Worm (Caenorhabditis elegans) whole organism, L3 larva: Measurements from ENCODE around the gene bcs-1.

Source experiments
- R02D3.7 ChIP-seq: fragments of 150-350 bp; optimal IDR thresholded peaks from 2 replicates; lab custom pipeline; 2014; ENCODE audit warnings: missing biosample characterization, missing genetic modification characterization
- ZK546.5 ChIP-seq: sonication (generic microtip); optimal IDR thresholded peaks from 2 replicates; lab custom pipeline; 2017; ENCODE audit warnings: missing biosample characterization, missing genetic modification characterization
- aly-2 ChIP-seq: fragments of 150-350 bp; optimal IDR thresholded peaks from 2 replicates; lab custom pipeline; 2014; ENCODE audit warnings: missing biosample characterization, missing genetic modification characterization
- ceh-16 ChIP-seq: sonication (generic microtip); optimal IDR thresholded peaks from 2 replicates; lab custom pipeline; 2017; ENCODE audit warnings: missing biosample characterization, missing genetic modification characterization
- ceh-28 ChIP-seq: fragments of 150-350 bp; optimal IDR thresholded peaks from 2 replicates; lab custom pipeline; 2014; ENCODE audit warnings: missing biosample characterization, missing genetic modification reagents, missing genetic modification characterization
- daf-12 ChIP-seq: fragments of 150-350 bp; optimal IDR thresholded peaks from 2 replicates; lab custom pipeline; 2014; ENCODE audit warnings: missing biosample characterization, missing genetic modification reagents, missing genetic modification characterization
- egl-27 ChIP-seq: sonication (generic microtip); optimal IDR thresholded peaks from 4 replicates; lab custom pipeline; 2017; ENCODE audit warnings: missing biosample characterization, missing genetic modification reagents, missing genetic modification characterization
- egl-5 ChIP-seq: fragments of 150-350 bp; optimal IDR thresholded peaks from 2 replicates; lab custom pipeline; 2017; ENCODE audit warnings: missing biosample characterization, missing genetic modification reagents, missing genetic modification characterization, inconsistent platforms
- elt-1 ChIP-seq: fragments of 150-350 bp; optimal IDR thresholded peaks from 2 replicates; lab custom pipeline; 2014; ENCODE audit warnings: missing biosample characterization, missing genetic modification characterization
- elt-3 ChIP-seq, 3 experiments: fragments of 150-350 bp in 1 of 3; sonication (generic microtip) in 2 of 3; optimal IDR thresholded peaks; 2 replicates in 2 of 3; 4 replicates in 1 of 3; lab custom pipeline; 2014 to 2017; ENCODE audit warnings: missing biosample characterization in 3 of 3, missing genetic modification characterization in 3 of 3
- fkh-10 ChIP-seq: sonication (generic microtip); optimal IDR thresholded peaks from 2 replicates; lab custom pipeline; 2017; ENCODE audit warnings: missing biosample characterization, missing genetic modification reagents, missing genetic modification characterization
- fkh-2 ChIP-seq: fragments of 150-350 bp; optimal IDR thresholded peaks from 2 replicates; lab custom pipeline; 2014; ENCODE audit warnings: missing biosample characterization, missing genetic modification reagents, missing genetic modification characterization
- fos-1 ChIP-seq: fragments of 150-350 bp; optimal IDR thresholded peaks from 2 replicates; lab custom pipeline; 2014; ENCODE audit warnings: missing biosample characterization, missing genetic modification characterization
- hmg-11 ChIP-seq: sonication (generic microtip); optimal IDR thresholded peaks from 2 replicates; lab custom pipeline; 2016; ENCODE audit warnings: missing genetic modification characterization, missing compliant biosample characterization
- jun-1 ChIP-seq: fragments of 150-350 bp; optimal IDR thresholded peaks from 2 replicates; lab custom pipeline; 2014; ENCODE audit warnings: missing biosample characterization, missing genetic modification reagents, missing genetic modification characterization
- lin-15B ChIP-seq: fragments of 150-350 bp; optimal IDR thresholded peaks from 2 replicates; lab custom pipeline; 2014; ENCODE audit warnings: missing biosample characterization, missing genetic modification characterization
- lin-39 ChIP-seq: fragments of 150-350 bp; optimal IDR thresholded peaks from 2 replicates; lab custom pipeline; 2018; ENCODE audit warnings: missing biosample characterization, missing genetic modification reagents, missing genetic modification characterization
- mdl-1 ChIP-seq: fragments of 150-350 bp; optimal IDR thresholded peaks from 2 replicates; lab custom pipeline; 2014; ENCODE audit warnings: missing biosample characterization, missing genetic modification characterization
- nfya-1 ChIP-seq: sonication (generic microtip); optimal IDR thresholded peaks from 2 replicates; lab custom pipeline; 2017; ENCODE audit warnings: missing genetic modification characterization, mild to moderate bottlenecking, missing compliant biosample characterization, antibody characterized with exemption, moderate library complexity; ENCODE audit not compliant: insufficient read depth
- nhr-11 ChIP-seq: fragments of 150-350 bp; optimal IDR thresholded peaks from 2 replicates; lab custom pipeline; 2014; ENCODE audit warnings: missing biosample characterization, missing genetic modification characterization
- nhr-237 ChIP-seq: fragments of 150-350 bp; optimal IDR thresholded peaks from 2 replicates; lab custom pipeline; 2014; ENCODE audit warnings: missing biosample characterization, missing genetic modification characterization
- nhr-25 ChIP-seq: sonication (generic microtip); optimal IDR thresholded peaks from 2 replicates; lab custom pipeline; 2017; ENCODE audit warnings: missing biosample characterization, missing genetic modification characterization
- nhr-28 ChIP-seq: fragments of 150-350 bp; optimal IDR thresholded peaks from 2 replicates; lab custom pipeline; 2014; ENCODE audit warnings: missing biosample characterization, missing genetic modification characterization
- nhr-43 ChIP-seq: sonication (generic microtip); optimal IDR thresholded peaks from 2 replicates; lab custom pipeline; 2016; ENCODE audit warnings: mild to moderate bottlenecking, missing genetic modification characterization, missing compliant biosample characterization; ENCODE audit not compliant: poor library complexity, severe bottlenecking
- nhr-67 ChIP-seq: fragments of 150-350 bp; optimal IDR thresholded peaks from 2 replicates; lab custom pipeline; 2014; ENCODE audit warnings: missing biosample characterization, missing genetic modification characterization
- nhr-76 ChIP-seq: fragments of 150-350 bp; sonication (generic microtip); optimal IDR thresholded peaks from 5 replicates; lab custom pipeline; 2014; ENCODE audit warnings: missing biosample characterization, missing genetic modification characterization
- nhr-77 ChIP-seq: fragments of 150-350 bp; optimal IDR thresholded peaks from 2 replicates; lab custom pipeline; 2014; ENCODE audit warnings: missing biosample characterization, missing genetic modification characterization
- pha-4 ChIP-seq: fragments of 150-350 bp; optimal IDR thresholded peaks from 2 replicates; lab custom pipeline; 2014; ENCODE audit warnings: missing biosample characterization, missing genetic modification reagents, missing genetic modification characterization
- pqm-1 ChIP-seq: fragments of 150-350 bp; optimal IDR thresholded peaks from 2 replicates; lab custom pipeline; 2017; ENCODE audit warnings: missing biosample characterization, missing genetic modification characterization, inconsistent platforms
- sea-2 ChIP-seq: fragments of 150-350 bp; sonication (generic microtip); optimal IDR thresholded peaks from 4 replicates; lab custom pipeline; 2014; ENCODE audit warnings: missing biosample characterization, missing genetic modification reagents, missing genetic modification characterization
- skn-1 ChIP-seq: fragments of 150-350 bp; optimal IDR thresholded peaks from 2 replicates; lab custom pipeline; 2014; ENCODE audit warnings: missing biosample characterization, missing genetic modification characterization
- snpc-4 ChIP-seq: fragments of 150-350 bp; optimal IDR thresholded peaks from 2 replicates; lab custom pipeline; 2014; ENCODE audit warnings: missing biosample characterization, missing genetic modification characterization
- unc-39 ChIP-seq: sonication (generic microtip); optimal IDR thresholded peaks from 4 replicates; lab custom pipeline; 2017; ENCODE audit warnings: missing biosample characterization, missing genetic modification characterization
- zag-1 ChIP-seq: fragments of 150-350 bp; optimal IDR thresholded peaks from 2 replicates; lab custom pipeline; 2014; ENCODE audit warnings: missing biosample characterization, missing genetic modification characterization
- ztf-4 ChIP-seq: fragments of 150-350 bp; optimal IDR thresholded peaks from 2 replicates; lab custom pipeline; 2014; ENCODE audit warnings: missing biosample characterization, missing genetic modification characterization

Gene bcs-1

DNA sequence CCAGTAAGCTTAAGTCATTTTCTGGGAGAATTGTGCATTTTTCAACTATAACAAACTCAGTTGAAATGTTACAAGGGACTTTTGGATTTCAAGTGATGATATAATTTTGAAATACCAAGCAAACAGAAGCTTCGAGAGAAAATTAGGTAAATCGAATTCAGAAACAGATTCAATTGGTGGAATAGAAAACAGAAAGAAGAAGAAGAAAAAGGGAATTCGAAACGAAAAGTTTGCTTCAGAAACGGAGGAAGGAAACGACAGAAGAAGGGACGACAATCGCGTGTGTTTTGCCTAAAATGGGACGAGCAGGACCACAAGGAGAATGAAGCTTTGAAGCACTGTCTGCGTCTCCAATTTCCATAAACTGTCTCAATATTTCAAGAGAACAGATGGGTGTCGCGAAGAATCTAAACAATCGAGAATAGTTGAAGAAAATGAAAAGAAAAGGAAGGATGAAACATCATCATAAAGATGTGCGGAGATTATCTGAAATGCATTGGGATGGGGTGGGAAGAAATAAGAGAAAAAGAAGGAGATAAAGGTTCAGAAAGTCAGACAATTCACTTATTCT is 16.9 kb downstream of the bcs-1 start:
- TF ChIP-seq snpc-4 (tag; lab: Kevin White, UChicago) (no peak), nhr-77 (tag; lab: Kevin White, UChicago) (no peak), unc-39 (tag; lab: Kevin White, UChicago) (no peak), sea-2 (GFP tag; lab: Kevin White, UChicago) (no peak), fos-1 (tag; lab: Kevin White, UChicago) (no peak), elt-1 (tag; lab: Kevin White, UChicago) (peak; percentile 64), nfya-1 (peak; percentile 14), aly-2 (tag; lab: Kevin White, UChicago) (no peak), elt-3 (tag; optimal IDR thresholded peaks at IDR 0.05; lab: Kevin White, UChicago) (no peak), lin-39 (tag; lab: Kevin White, UChicago) (peak; percentile 18), ceh-28 (tag; lab: Kevin White, UChicago) (no peak)

DNA sequence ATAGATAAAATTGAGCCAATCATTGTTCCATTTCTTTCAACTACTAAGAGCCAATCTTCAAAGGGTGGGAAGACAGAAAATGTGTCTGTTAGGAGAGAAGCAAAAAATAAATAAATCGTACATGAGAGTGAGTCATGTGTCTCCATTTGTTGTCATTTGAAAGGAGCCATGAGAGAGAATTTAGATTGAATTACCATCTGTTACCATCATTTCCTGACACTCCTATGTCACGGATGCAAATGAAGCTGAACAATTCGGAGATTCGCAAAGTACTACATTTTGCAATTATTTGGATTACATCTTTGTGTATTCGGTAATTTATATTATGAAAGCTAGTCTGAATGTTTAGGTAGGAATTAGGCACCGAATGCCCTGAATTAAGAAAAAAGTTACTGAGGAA is 17.6 kb downstream of the bcs-1 start:
- TF ChIP-seq mdl-1 (tag; lab: Kevin White, UChicago): no peak

DNA sequence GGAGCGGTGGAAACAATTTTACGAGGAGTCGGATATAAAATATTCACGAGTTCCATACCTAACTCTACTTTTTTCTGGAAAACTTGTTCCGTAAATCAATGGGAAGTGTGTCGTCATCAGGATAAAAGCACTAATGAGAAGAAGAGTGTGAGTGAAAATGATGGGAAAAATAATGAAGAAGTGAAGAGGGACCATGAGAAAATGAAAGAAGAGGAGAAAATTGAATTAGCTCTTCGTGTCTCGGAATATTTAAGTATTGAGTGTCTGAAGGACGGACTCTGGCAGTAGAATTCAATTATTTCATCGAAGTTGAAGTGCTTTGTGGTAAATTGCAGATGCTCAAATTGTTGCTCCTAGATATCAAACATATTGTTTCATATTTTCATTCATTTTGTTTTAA is 18.3 kb downstream of the bcs-1 start:
- TF ChIP-seq lin-39 (tag; lab: Kevin White, UChicago) (no peak), egl-27 (tag; lab: Kevin White, UChicago) (no peak), ztf-4 (tag; lab: Kevin White, UChicago) (no peak), fkh-10 (GFP tag; lab: Kevin White, UChicago) (peak; percentile 47), skn-1 (tag; lab: Kevin White, UChicago) (no peak), egl-5 (no peak), ceh-16 (no peak), nfya-1 (peak; percentile 30)

DNA sequence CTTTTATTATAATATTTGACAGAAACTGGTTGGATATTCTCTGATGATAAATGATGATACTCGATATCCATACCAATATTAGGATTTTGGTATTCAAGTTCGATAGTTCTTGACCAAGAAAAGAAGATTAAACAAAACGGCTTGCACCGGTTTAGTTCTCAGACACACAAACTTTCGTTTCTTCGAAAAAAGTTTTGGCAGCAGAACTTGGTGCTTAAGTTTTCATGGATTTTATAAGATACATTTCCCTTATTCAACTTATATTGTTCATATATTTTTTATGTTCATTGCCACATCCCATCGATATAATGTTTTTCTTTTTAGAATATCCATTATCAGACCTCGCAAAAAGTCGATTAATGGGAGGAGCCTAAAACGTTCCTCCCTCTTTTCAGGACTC is 19.8 kb downstream of the bcs-1 start, which contains the start of gene aptf-4:
aptf-4 (plus strand) TSS at position 301 of the 400 bp plus-strand sequence.
- TF ChIP-seq nhr-11 (tag; lab: Kevin White, UChicago): no peak
- no peak for TF ChIP-seq fkh-2
- no peak for TF ChIP-seq pha-4 (tag; lab: Kevin White, UChicago)
- TF ChIP-seq nhr-76: no peak
- no peak for TF ChIP-seq nhr-237
- TF ChIP-seq skn-1 (tag; lab: Kevin White, UChicago): no peak
- TF ChIP-seq R02D3.7 (tag; lab: Kevin White, UChicago): no peak
- no peak for TF ChIP-seq ztf-4 (tag; lab: Kevin White, UChicago)
- TF ChIP-seq egl-27 (tag; lab: Kevin White, UChicago): no peak
- TF ChIP-seq elt-3 (tag; optimal IDR thresholded peaks at IDR 0.05; lab: Kevin White, UChicago): no peak
- TF ChIP-seq lin-39 (tag; lab: Kevin White, UChicago): no peak
- no peak for TF ChIP-seq nhr-43 (tag; lab: Kevin White, UChicago)
- no peak for TF ChIP-seq snpc-4 (tag; lab: Kevin White, UChicago)

DNA sequence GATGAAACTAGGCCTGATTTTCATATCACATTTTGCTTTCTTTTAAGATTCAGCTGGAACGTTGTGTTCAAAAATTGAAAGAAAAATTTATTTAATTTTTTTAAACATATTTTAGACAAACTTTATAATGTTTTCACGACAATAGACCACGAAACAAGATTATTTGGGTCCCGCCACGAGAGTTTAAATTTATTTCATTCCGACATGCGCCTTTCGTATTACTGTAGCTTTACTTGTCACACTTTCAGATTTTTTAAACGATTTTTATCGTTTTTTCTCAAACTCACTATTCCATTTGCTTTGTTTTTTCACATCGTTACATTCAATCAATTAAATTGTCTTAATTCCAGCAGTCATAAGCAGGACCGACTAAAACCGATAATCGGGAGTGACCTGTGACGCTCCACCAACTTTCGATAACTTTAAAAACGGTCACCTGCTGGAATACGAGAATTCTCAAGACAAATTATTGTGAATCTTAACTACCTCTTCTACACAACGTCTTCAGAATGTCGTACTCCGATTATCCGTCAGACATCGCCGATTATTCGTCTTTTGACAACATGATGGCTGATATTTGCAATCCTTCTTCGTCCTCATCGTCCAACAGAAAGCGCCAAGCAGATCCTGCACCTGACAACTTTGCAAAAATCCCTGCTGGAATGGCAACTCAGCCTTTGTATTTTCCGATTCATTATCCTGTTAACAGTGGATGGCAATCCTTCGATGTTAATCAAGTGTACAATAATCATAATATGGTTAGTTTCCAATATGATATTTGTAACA is 23.1 kb downstream of the bcs-1 start, which contains the start of gene aptf-3:
aptf-3 (plus strand) TSS at position 351 of the 786 bp plus-strand sequence.
- TF ChIP-seq nhr-25 (tag; lab: Kevin White, UChicago) (no peak), jun-1 (tag; lab: Kevin White, UChicago) (no peak), daf-12 (tag; lab: Kevin White, UChicago) (no peak), pqm-1 (no peak), nhr-67 (tag; lab: Kevin White, UChicago) (no peak), zag-1 (tag; lab: Kevin White, UChicago) (no peak), lin-15B (no peak), pha-4 (tag; lab: Kevin White, UChicago) (no peak), aly-2 (tag; lab: Kevin White, UChicago) (no peak), skn-1 (tag; lab: Kevin White, UChicago) (no peak), ztf-4 (tag; lab: Kevin White, UChicago) (no peak), fkh-10 (GFP tag; lab: Kevin White, UChicago) (no peak), nhr-11 (tag; lab: Kevin White, UChicago) (no peak), ZK546.5 (tag; lab: Kevin White, UChicago) (no peak), hmg-11 (no peak), elt-1 (tag; lab: Kevin White, UChicago) (no peak), nhr-28 (no peak), egl-27 (tag; lab: Kevin White, UChicago) (no peak)
